Worm (Caenorhabditis elegans) whole organism, early embryonic: ENCODE measurements around the gene C10A4.1.

ENCODE experiments used
- B0310.2 ChIP-seq: sonication (generic microtip); optimal IDR thresholded peaks from 2 replicates; lab custom pipeline; 2016; ENCODE audit warnings: mild to moderate bottlenecking, missing genetic modification characterization, missing compliant biosample characterization
- F13C5.2 ChIP-seq: sonication (generic microtip); optimal IDR thresholded peaks from 2 replicates; lab custom pipeline; 2017; ENCODE audit warnings: mild to moderate bottlenecking, missing genetic modification characterization, inconsistent platforms, missing compliant biosample characterization
- aly-1 ChIP-seq: sonication (generic microtip); optimal IDR thresholded peaks from 2 replicates; lab custom pipeline; 2016; ENCODE audit warnings: missing genetic modification characterization, missing compliant biosample characterization
- ama-1 ChIP-seq: fragments of 150-350 bp; optimal IDR thresholded peaks from 2 replicates; lab custom pipeline; 2014
- ceh-13 ChIP-seq: fragments of 200-800 bp; sonication (Bioruptor generic); optimal IDR thresholded peaks from 2 replicates; lab custom pipeline; 2018; ENCODE audit warnings: mild to moderate bottlenecking, missing genetic modification characterization, missing compliant biosample characterization
- ceh-36 ChIP-seq: sonication (generic microtip); optimal IDR thresholded peaks from 2 replicates; lab custom pipeline; 2016; ENCODE audit warnings: missing genetic modification characterization, inconsistent platforms, missing compliant biosample characterization
- ets-7 ChIP-seq: sonication (generic microtip); optimal IDR thresholded peaks from 2 replicates; lab custom pipeline; 2016; ENCODE audit warnings: missing genotype, missing genetic modification characterization, missing compliant biosample characterization
- flt-1 ChIP-seq: fragments of 200-800 bp; sonication (Bioruptor generic); IDR thresholded peaks from 2 replicates; pipeline ENCODE4 v1.3.6; 2022; ENCODE audit warnings: missing genetic modification characterization, missing compliant biosample characterization
- hmbx-1 ChIP-seq: sonication (generic microtip); optimal IDR thresholded peaks from 2 replicates; lab custom pipeline; 2016; ENCODE audit warnings: mild to moderate bottlenecking, missing genetic modification characterization, missing compliant biosample characterization
- hmg-4 ChIP-seq: fragments of 200-800 bp; sonication (Bioruptor generic); optimal IDR thresholded peaks from 2 replicates; lab custom pipeline; 2018; ENCODE audit warnings: mild to moderate bottlenecking, missing genetic modification characterization, missing compliant biosample characterization
- hnd-1 ChIP-seq: sonication (generic microtip); optimal IDR thresholded peaks from 2 replicates; lab custom pipeline; 2016; ENCODE audit warnings: missing genetic modification characterization, missing compliant biosample characterization
- pes-1 ChIP-seq: fragments of 200-800 bp; sonication (Bioruptor generic); IDR thresholded peaks from 2 replicates; pipeline ENCODE4 v1.3.6; 2022; ENCODE audit warnings: missing genetic modification reagents, missing genetic modification characterization, missing compliant biosample characterization
- scrt-1 ChIP-seq: fragments of 200-800 bp; sonication (Bioruptor generic); IDR thresholded peaks from 2 replicates; pipeline ENCODE4 v1.3.6; 2022; ENCODE audit warnings: missing genetic modification characterization, missing compliant biosample characterization
- sea-1 ChIP-seq: fragments of 200-800 bp; sonication (Bioruptor generic); conservative IDR thresholded peaks from 2 replicates; pipeline ENCODE4 v1.3.6; 2022; ENCODE audit warnings: missing genetic modification characterization, missing compliant biosample characterization
- tbx-11 ChIP-seq: fragments of 200-800 bp; sonication (Bioruptor generic); IDR thresholded peaks from 2 replicates; pipeline ENCODE4 v1.3.6; 2022; ENCODE audit warnings: missing genetic modification characterization, missing compliant biosample characterization
- tbx-37 ChIP-seq: fragments of 200-800 bp; sonication (Bioruptor generic); conservative IDR thresholded peaks from 2 replicates; pipeline ENCODE4 v1.3.6; 2022; ENCODE audit warnings: missing genetic modification reagents, missing genetic modification characterization, missing compliant biosample characterization
- tra-4 ChIP-seq: sonication (generic microtip); optimal IDR thresholded peaks from 2 replicates; lab custom pipeline; 2017; ENCODE audit warnings: missing genetic modification characterization, missing compliant biosample characterization

Gene C10A4.1

ce11 chrX:7424813-7425212, 8.6 kb downstream of the C10A4.1 start, which contains the start of gene mnm-2:
TSS of gene mnm-2 (minus strand) at chrX:7424913.
- TF ChIP-seq ets-7 (tag; lab: Kevin White, UChicago) (no peak), sea-1 (GFP tag; lab: Robert Waterston, UW) (no peak), flt-1 (no peak), hmbx-1 (tag; lab: Kevin White, UChicago) (no peak), ceh-13 (GFP tag; lab: Kevin White, UChicago) (no peak), scrt-1 (GFP tag; lab: Robert Waterston, UW) (no peak), tbx-37 (GFP tag; lab: Robert Waterston, UW) (no peak)

DNA sequence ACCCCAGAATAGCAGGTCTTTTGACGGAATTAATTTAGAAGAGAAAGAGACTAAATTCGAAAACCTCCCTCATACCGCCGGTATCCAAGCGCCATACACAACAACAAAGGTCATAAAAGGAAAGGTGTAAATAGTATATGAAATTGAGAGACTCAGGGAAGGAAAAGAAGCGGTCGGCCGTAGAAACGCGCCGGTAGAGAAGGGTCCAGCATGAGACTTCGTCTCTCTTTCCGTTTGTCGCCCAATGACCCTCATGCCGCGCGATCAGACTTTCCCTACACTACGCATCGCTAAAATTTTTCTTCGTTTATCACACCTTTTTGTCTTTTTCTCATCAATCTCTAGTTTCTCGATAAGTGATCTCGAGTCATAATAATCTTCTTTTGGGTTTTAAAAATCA, 14.3 kb downstream of the C10A4.1 start:
- TF ChIP-seq ets-7 (tag; lab: Kevin White, UChicago), result no peak
- TF ChIP-seq tbx-37 (GFP tag; lab: Robert Waterston, UW), result no peak
- no peak for TF ChIP-seq ceh-13 (GFP tag; lab: Kevin White, UChicago)
- TF ChIP-seq B0310.2 (tag; lab: Kevin White, UChicago), result no peak
- TF ChIP-seq flt-1, result no peak

- TF ChIP-seq hnd-1 (tag; lab: Kevin White, UChicago), result no peak
- no peak for TF ChIP-seq tbx-11 (GFP tag; lab: Robert Waterston, UW)
- TF ChIP-seq hmbx-1 (tag; lab: Kevin White, UChicago), result no peak
- TF ChIP-seq aly-1 (tag; lab: Kevin White, UChicago), result no peak
- no peak for TF ChIP-seq ceh-36
- TF ChIP-seq hmg-4 (GFP tag; lab: Kevin White, UChicago), result no peak
- no peak for TF ChIP-seq sea-1 (GFP tag; lab: Robert Waterston, UW)
- no peak for TF ChIP-seq ceh-13 (GFP tag; lab: Kevin White, UChicago)
- TF ChIP-seq B0310.2 (tag; lab: Kevin White, UChicago), result no peak
- no peak for TF ChIP-seq ets-7 (tag; lab: Kevin White, UChicago)
- TF ChIP-seq scrt-1 (GFP tag; lab: Robert Waterston, UW), result no peak
- TF ChIP-seq tbx-37 (GFP tag; lab: Robert Waterston, UW), result no peak
- no peak for TF ChIP-seq F13C5.2 (tag; lab: Kevin White, UChicago)
- TF ChIP-seq pes-1 (GFP tag; lab: Robert Waterston, UW), result no peak
- no peak for TF ChIP-seq tra-4 (tag; lab: Kevin White, UChicago)
Measured at ce11 chrX:7431165-7431564, 15.0 kb downstream of the C10A4.1 start, which contains the start of gene clc-2. TSS of gene clc-2 (plus strand) at chrX:7431465.

- no peak for TF ChIP-seq hnd-1 (tag; lab: Kevin White, UChicago)
- no peak for TF ChIP-seq ceh-36
- TF ChIP-seq aly-1 (tag; lab: Kevin White, UChicago), result no peak
- TF ChIP-seq B0310.2 (tag; lab: Kevin White, UChicago), result no peak
- TF ChIP-seq hmg-4 (GFP tag; lab: Kevin White, UChicago), result no peak
- TF ChIP-seq ets-7 (tag; lab: Kevin White, UChicago), result no peak
- no peak for TF ChIP-seq pes-1 (GFP tag; lab: Robert Waterston, UW)
- TF ChIP-seq ama-1 (lab: Kevin White, UChicago), result no peak
- TF ChIP-seq flt-1, result no peak
- TF ChIP-seq scrt-1 (GFP tag; lab: Robert Waterston, UW), result no peak
- no peak for TF ChIP-seq tra-4 (tag; lab: Kevin White, UChicago)
- TF ChIP-seq tbx-37 (GFP tag; lab: Robert Waterston, UW), result no peak
- TF ChIP-seq hmbx-1 (tag; lab: Kevin White, UChicago), result no peak
- TF ChIP-seq ceh-13 (GFP tag; lab: Kevin White, UChicago), result no peak
- no peak for TF ChIP-seq tbx-11 (GFP tag; lab: Robert Waterston, UW)
- no peak for TF ChIP-seq F13C5.2 (tag; lab: Kevin White, UChicago)
Measured at ce11 chrX:7433269-7433668, 17.1 kb downstream of the C10A4.1 start, which contains the start of gene clc-5. TSS of gene clc-5 (plus strand) at chrX:7433569.

DNA sequence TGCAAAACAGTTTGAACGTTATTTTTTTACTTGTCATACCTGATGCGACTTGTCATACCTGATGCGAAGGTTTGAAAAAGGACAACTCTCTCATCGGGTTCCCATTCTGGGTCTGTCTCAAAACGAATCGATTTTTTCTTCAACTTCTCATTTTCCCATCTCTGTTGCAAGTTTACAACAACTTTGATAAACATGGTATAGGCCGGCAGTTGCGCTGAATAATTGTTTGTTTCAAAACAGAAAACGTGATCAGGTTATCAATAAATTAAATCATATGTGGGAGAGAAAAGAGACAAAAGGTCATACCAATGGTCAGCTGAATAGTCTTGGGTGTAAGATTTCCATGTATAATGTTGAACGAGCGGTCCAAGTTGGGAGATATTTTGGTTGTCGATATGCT, 20.7 kb downstream of the C10A4.1 start:
- TF ChIP-seq F13C5.2 (tag; lab: Kevin White, UChicago) (no peak), tra-4 (tag; lab: Kevin White, UChicago) (no peak), hmg-4 (GFP tag; lab: Kevin White, UChicago) (no peak), pes-1 (GFP tag; lab: Robert Waterston, UW) (no peak), sea-1 (GFP tag; lab: Robert Waterston, UW) (no peak)

DNA sequence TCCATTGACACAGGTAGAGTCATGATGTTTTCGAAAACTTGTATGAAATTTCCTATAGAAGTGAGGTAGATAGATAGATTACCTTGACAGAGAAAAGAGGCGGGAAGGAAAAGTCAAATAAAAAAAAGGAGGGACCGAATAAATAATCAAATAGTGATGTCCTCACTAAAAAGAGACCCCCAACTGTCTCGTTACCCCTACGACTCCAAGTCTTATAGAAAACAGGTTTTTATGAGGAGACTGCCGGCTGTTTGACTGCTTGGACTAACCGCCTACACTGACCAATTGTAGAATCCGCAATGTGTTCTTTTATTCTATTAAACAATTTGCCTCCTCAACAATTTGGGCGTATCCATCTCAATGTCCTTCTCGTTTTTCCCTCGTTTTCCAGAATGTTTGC, 21.8 kb downstream of the C10A4.1 start, which contains the start of gene C01C10.2:
C01C10.2 (minus strand) TSS at position 170 of the 400 bp plus-strand sequence.
- TF ChIP-seq B0310.2 (tag; lab: Kevin White, UChicago) (no peak), scrt-1 (GFP tag; lab: Robert Waterston, UW) (no peak), ceh-36 (no peak), tbx-11 (GFP tag; lab: Robert Waterston, UW) (no peak), sea-1 (GFP tag; lab: Robert Waterston, UW) (no peak), ama-1 (lab: Kevin White, UChicago) (no peak)

ce11 chrX:7440102-7440501, 23.9 kb downstream of the C10A4.1 start:
- TF ChIP-seq ets-7 (tag; lab: Kevin White, UChicago) (no peak), pes-1 (GFP tag; lab: Robert Waterston, UW) (no peak), flt-1 (no peak), sea-1 (GFP tag; lab: Robert Waterston, UW) (no peak), tbx-11 (GFP tag; lab: Robert Waterston, UW) (no peak), scrt-1 (GFP tag; lab: Robert Waterston, UW) (no peak), hmg-4 (GFP tag; lab: Kevin White, UChicago) (no peak), aly-1 (tag; lab: Kevin White, UChicago) (no peak), B0310.2 (tag; lab: Kevin White, UChicago) (no peak), ceh-36 (no peak), F13C5.2 (tag; lab: Kevin White, UChicago) (no peak), hnd-1 (tag; lab: Kevin White, UChicago) (no peak), ama-1 (lab: Kevin White, UChicago) (no peak), tra-4 (tag; lab: Kevin White, UChicago) (no peak), hmbx-1 (tag; lab: Kevin White, UChicago) (no peak), tbx-37 (GFP tag; lab: Robert Waterston, UW) (no peak)
